Fruit fly (Drosophila melanogaster) whole organism, pupa: ENCODE data around the gene CG10035.
A peak's percentile ranks its signal among the peaks of the same experiment; 100 is the strongest.

ENCODE experiments used
- CG10348 ChIP-seq: fragments of 200-800 bp; sonication (Bioruptor generic); IDR thresholded peaks from 2 replicates; pipeline ENCODE4 v1.3.6; 2022; ENCODE audit warnings: missing biosample characterization, missing genetic modification characterization
- CG12605 ChIP-seq: fragments of 200-800 bp; sonication (Bioruptor generic); IDR thresholded peaks from 2 replicates; pipeline ENCODE4 v1.3.6; 2022; ENCODE audit warnings: missing biosample characterization, missing genetic modification characterization
- CG14655 ChIP-seq: fragments of 200-800 bp; sonication (Bioruptor generic); optimal IDR thresholded peaks from 3 replicates; lab custom pipeline; 2017; ENCODE audit warnings: mild to moderate bottlenecking, missing biosample characterization, missing genetic modification reagents, missing genetic modification characterization
- CG32121 ChIP-seq: fragments of 200-800 bp; sonication (Bioruptor generic); IDR thresholded peaks from 2 replicates; pipeline ENCODE4 v1.3.6; 2022; ENCODE audit warnings: missing biosample characterization, missing genetic modification characterization
- CG34367 ChIP-seq: fragments of 200-800 bp; sonication (Bioruptor generic); optimal IDR thresholded peaks from 2 replicates; lab custom pipeline; 2018; ENCODE audit warnings: missing biosample characterization, mild to moderate bottlenecking, missing genetic modification characterization
- CG8301 ChIP-seq: fragments of 200-800 bp; sonication (Bioruptor generic); optimal IDR thresholded peaks from 2 replicates; lab custom pipeline; 2018; ENCODE audit warnings: missing biosample characterization, mild to moderate bottlenecking, missing genetic modification characterization
- EcR ChIP-seq: fragments of 200-800 bp; sonication (Bioruptor generic); optimal IDR thresholded peaks from 3 replicates; lab custom pipeline; 2019; ENCODE audit warnings: missing biosample characterization, missing genetic modification characterization, mild to moderate bottlenecking, moderate library complexity, missing genetic modification reagents
- Ets98B ChIP-seq: fragments of 200-800 bp; sonication (Bioruptor generic); IDR thresholded peaks from 2 replicates; pipeline ENCODE4 v1.3.6; 2022; ENCODE audit warnings: missing biosample characterization, missing genetic modification characterization
- Snoo ChIP-seq: fragments of 200-800 bp; sonication (Bioruptor generic); optimal IDR thresholded peaks from 3 replicates; lab custom pipeline; 2017; ENCODE audit warnings: missing biosample characterization, mild to moderate bottlenecking, missing genetic modification characterization, inconsistent platforms

DNA sequence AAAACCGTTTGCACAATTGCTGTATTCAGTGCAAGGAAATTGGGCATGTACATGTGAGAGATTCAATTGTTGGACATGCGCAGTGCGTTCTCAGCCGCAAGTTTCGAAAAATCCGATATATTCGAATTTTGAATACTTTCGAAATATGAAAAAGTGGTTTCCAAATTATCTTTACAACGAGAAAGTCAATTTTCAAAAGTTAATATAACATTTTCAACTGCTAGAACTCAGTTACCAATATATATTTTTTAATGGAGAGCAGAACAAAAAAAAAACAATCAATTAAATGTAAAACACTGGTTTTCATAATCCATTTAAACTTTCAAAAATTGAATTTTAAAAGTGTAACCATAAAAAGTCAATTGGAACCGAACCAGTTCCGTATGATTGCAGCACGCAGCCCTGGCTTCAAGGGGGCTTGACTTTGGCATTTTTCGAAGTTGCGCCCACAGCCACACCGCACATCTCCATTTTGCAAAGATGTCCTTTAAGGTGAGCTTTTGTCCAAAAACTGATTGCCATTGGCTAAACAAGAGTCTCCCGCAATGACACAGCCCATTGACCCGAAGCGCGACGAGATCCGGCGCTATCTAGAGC, 40.0 kb upstream of the CG10035 start, which contains the start of the genes Scgbeta and CG17202:
- TF ChIP-seq CG12605 (GFP tag; lab: Robert Waterston, UW) (no peak; the same call in 1 of the 2 replicates), EcR (GFP tag; lab: Kevin White, UChicago) (no peak), CG10348 (GFP tag; lab: Robert Waterston, UW) (no peak), CG34367 (tag; lab: Kevin White, UChicago) (no peak), Snoo (tag; lab: Kevin White, UChicago) (no peak), Ets98B (GFP tag; lab: Robert Waterston, UW) (peak; percentile 22; the same call in 1 of the 2 replicates), CG32121 (no peak), CG8301 (tag; lab: Kevin White, UChicago) (no peak), CG14655 (no peak)
